Worm (Caenorhabditis elegans): ENCODE measurements around the gene F08G2.5.
A peak's percentile ranks its signal among the peaks of the same experiment; 100 is the strongest.

Gene F08G2.5

DNA sequence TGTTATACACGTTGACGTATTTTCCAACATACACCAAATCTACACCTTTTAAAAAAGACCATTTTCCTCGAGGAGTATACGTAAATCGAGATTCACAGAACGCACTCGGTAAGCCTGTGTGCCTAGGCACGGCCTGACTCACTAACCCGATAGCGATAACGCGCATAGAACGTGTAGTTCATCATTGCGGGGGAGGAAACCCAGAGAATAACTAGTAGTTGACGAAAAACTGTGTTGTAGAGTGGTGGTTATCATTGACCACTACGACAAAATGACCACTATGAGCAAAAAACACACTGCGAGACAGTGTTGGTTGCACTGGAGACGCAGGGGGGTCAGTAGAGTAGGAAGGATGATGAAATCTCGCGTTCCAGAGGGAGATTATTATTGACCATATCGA, 26.4 kb upstream of the F08G2.5 start:
- TF ChIP-seq sea-1 (GFP tag; conservative IDR thresholded peaks at IDR 0.05) (0 out of 2 replicates have a peak, but pooled peaks have one; percentile 7), ama-1 (optimal IDR thresholded peaks at IDR 0.05) (no peak)

DNA sequence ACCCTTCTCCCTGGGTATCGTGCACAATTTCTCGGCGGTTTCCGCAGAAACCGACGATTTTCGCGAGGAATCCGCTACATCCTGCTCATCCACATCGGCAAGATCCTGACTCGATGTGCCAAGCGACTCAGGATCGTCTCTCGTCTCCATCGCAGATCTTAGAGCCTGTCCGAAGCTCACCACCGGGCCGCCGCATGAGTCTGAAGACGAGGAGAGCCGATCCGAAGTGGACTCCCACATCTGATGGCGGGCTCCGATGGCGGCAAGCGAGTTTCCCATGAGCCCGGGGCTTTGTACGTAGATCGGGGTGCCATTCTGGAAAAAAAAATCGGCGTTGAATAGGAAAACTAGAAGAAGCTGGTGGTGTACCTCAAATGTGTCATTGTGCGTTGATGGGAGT, 24.9 kb upstream of the F08G2.5 start:
- TF ChIP-seq aly-1 (tag; optimal IDR thresholded peaks at IDR 0.05) (no peak), scrt-1 (GFP tag; IDR thresholded peaks at IDR 0.05) (no peak), tbx-37 (GFP tag; conservative IDR thresholded peaks at IDR 0.05) (no peak)

- TF ChIP-seq hmbx-1 (tag; optimal IDR thresholded peaks at IDR 0.05), result no peak
- TF ChIP-seq F13C5.2 (tag; optimal IDR thresholded peaks at IDR 0.05), result no peak
- no peak for TF ChIP-seq tbx-37 (GFP tag; conservative IDR thresholded peaks at IDR 0.05)
- no peak for TF ChIP-seq pes-1 (GFP tag; IDR thresholded peaks at IDR 0.05)
- TF ChIP-seq B0310.2 (tag; optimal IDR thresholded peaks at IDR 0.05), result no peak
- TF ChIP-seq ets-7 (tag; optimal IDR thresholded peaks at IDR 0.05), result no peak
- no peak for TF ChIP-seq hnd-1 (tag; optimal IDR thresholded peaks at IDR 0.05)
- no peak for TF ChIP-seq ama-1 (optimal IDR thresholded peaks at IDR 0.05)
- TF ChIP-seq aly-1 (tag; optimal IDR thresholded peaks at IDR 0.05), result no peak
- TF ChIP-seq hmg-4 (GFP tag; optimal IDR thresholded peaks at IDR 0.05), result no peak
- no peak for TF ChIP-seq tra-4 (tag; optimal IDR thresholded peaks at IDR 0.05)
- TF ChIP-seq flt-1 (GFP tag; IDR thresholded peaks at IDR 0.05), result no peak
- TF ChIP-seq ceh-36 (tag; optimal IDR thresholded peaks at IDR 0.05), result no peak
- no peak for TF ChIP-seq scrt-1 (GFP tag; IDR thresholded peaks at IDR 0.05)
- TF ChIP-seq tbx-11 (GFP tag; IDR thresholded peaks at IDR 0.05), result no peak
- TF ChIP-seq ceh-13 (GFP tag; optimal IDR thresholded peaks at IDR 0.05), result no peak
- TF ChIP-seq sea-1 (GFP tag; conservative IDR thresholded peaks at IDR 0.05), result no peak
These were observed 21.9 kb upstream of the F08G2.5 start for ce11 chrII:13855352-13855751.

DNA sequence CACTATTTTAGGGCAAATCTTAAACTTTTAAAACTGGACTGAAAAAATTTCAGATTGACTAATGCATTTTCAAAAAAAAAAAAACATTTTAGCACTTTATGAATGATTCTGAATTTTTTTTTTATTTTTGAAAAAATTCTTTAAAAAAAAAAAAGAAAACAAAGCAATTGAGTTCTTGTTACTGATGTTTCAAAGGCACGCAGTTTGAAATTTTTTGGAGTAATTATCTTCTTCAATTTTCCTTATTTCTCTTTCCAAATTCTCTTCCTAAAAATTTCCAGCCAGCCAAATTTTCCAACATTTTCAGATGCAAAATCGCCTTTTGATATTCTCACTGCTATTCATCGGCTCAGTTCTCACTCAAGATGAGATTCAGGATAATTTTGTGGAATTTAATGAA, 18.6 kb upstream of the F08G2.5 start, which contains the start of gene F08G2.8:
F08G2.8 (plus strand) TSS at position 301 of the 400 bp plus-strand sequence.
- TF ChIP-seq tbx-11 (GFP tag; IDR thresholded peaks at IDR 0.05) (no peak), tra-4 (tag; optimal IDR thresholded peaks at IDR 0.05) (no peak), hmbx-1 (tag; optimal IDR thresholded peaks at IDR 0.05) (no peak), ceh-36 (tag; optimal IDR thresholded peaks at IDR 0.05) (no peak), scrt-1 (GFP tag; IDR thresholded peaks at IDR 0.05) (no peak), tbx-37 (GFP tag; conservative IDR thresholded peaks at IDR 0.05) (no peak), pes-1 (GFP tag; IDR thresholded peaks at IDR 0.05) (no peak), aly-1 (tag; optimal IDR thresholded peaks at IDR 0.05) (no peak), flt-1 (GFP tag; IDR thresholded peaks at IDR 0.05) (no peak), B0310.2 (tag; optimal IDR thresholded peaks at IDR 0.05) (no peak), hnd-1 (tag; optimal IDR thresholded peaks at IDR 0.05) (no peak), sea-1 (GFP tag; conservative IDR thresholded peaks at IDR 0.05) (no peak), F13C5.2 (tag; optimal IDR thresholded peaks at IDR 0.05) (no peak), ceh-13 (GFP tag; optimal IDR thresholded peaks at IDR 0.05) (no peak)

ce11 chrII:13847366-13847765, 13.9 kb upstream of the F08G2.5 start:
- no peak for TF ChIP-seq ama-1 (optimal IDR thresholded peaks at IDR 0.05)
- TF ChIP-seq tbx-11 (GFP tag; IDR thresholded peaks at IDR 0.05), result no peak
- TF ChIP-seq aly-1 (tag; optimal IDR thresholded peaks at IDR 0.05), result no peak
- TF ChIP-seq B0310.2 (tag; optimal IDR thresholded peaks at IDR 0.05), result no peak
- TF ChIP-seq sea-1 (GFP tag; conservative IDR thresholded peaks at IDR 0.05), result no peak
- peak; percentile 66 for TF ChIP-seq hmg-4 (GFP tag; optimal IDR thresholded peaks at IDR 0.05)
- peak; percentile 41; the same call in 1 of the 2 replicates for TF ChIP-seq flt-1 (GFP tag; IDR thresholded peaks at IDR 0.05)
- TF ChIP-seq ceh-36 (tag; optimal IDR thresholded peaks at IDR 0.05), result no peak
- TF ChIP-seq tbx-37 (GFP tag; conservative IDR thresholded peaks at IDR 0.05), result no peak
- TF ChIP-seq ceh-13 (GFP tag; optimal IDR thresholded peaks at IDR 0.05), result no peak
- no peak for TF ChIP-seq tra-4 (tag; optimal IDR thresholded peaks at IDR 0.05)

DNA sequence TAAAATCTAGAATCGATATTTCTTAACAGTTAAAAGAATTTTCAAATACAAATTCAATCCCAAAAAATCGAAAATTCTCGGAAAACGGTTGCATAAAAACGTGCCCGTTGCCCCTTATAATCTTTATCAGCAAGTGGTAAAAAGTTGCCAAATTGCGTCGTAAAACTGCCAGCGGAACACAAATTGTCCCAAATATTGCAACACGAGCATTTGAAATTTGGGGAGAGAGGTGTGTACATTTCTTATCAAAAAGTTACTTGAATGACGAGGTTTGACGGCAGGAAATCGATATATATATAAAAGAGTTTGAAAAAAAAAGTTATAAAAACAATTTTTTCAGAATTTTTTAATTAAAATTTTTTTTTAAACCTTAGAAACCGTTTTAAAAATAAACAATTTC, 12.6 kb upstream of the F08G2.5 start:
- TF ChIP-seq flt-1 (GFP tag; IDR thresholded peaks at IDR 0.05) (no peak), hmbx-1 (tag; optimal IDR thresholded peaks at IDR 0.05) (no peak), B0310.2 (tag; optimal IDR thresholded peaks at IDR 0.05) (no peak), aly-1 (tag; optimal IDR thresholded peaks at IDR 0.05) (no peak), tbx-37 (GFP tag; conservative IDR thresholded peaks at IDR 0.05) (no peak), tra-4 (tag; optimal IDR thresholded peaks at IDR 0.05) (no peak), ama-1 (optimal IDR thresholded peaks at IDR 0.05) (no peak), ets-7 (tag; optimal IDR thresholded peaks at IDR 0.05) (no peak), tbx-11 (GFP tag; IDR thresholded peaks at IDR 0.05) (no peak), hmg-4 (GFP tag; optimal IDR thresholded peaks at IDR 0.05) (no peak), hnd-1 (tag; optimal IDR thresholded peaks at IDR 0.05) (no peak), ceh-13 (GFP tag; optimal IDR thresholded peaks at IDR 0.05) (no peak), scrt-1 (GFP tag; IDR thresholded peaks at IDR 0.05) (no peak), pes-1 (GFP tag; IDR thresholded peaks at IDR 0.05) (no peak), ceh-36 (tag; optimal IDR thresholded peaks at IDR 0.05) (no peak), sea-1 (GFP tag; conservative IDR thresholded peaks at IDR 0.05) (no peak), F13C5.2 (tag; optimal IDR thresholded peaks at IDR 0.05) (no peak)

DNA sequence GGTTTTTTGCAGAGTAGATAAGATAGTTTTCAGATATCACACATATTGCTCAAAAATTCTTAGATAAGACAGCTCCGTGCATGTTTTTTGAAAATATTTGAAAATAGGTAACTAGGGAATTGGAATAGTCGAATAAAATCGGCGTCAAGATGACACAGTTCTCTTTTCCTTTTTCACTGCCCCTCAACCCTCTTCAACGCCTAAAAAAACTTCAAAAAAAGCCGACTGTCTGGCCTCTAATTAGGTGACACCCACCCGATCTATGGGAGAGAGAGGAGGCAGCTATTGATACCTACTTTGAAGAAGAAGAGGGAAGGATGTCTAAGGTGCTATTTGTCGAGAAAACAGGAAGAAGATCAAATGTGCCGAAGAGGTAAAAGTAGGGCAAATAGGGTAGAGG, 8.9 kb upstream of the F08G2.5 start:
- TF ChIP-seq hmbx-1 (tag; optimal IDR thresholded peaks at IDR 0.05), result no peak
- no peak for TF ChIP-seq ceh-36 (tag; optimal IDR thresholded peaks at IDR 0.05)
- TF ChIP-seq B0310.2 (tag; optimal IDR thresholded peaks at IDR 0.05), result no peak
- TF ChIP-seq tra-4 (tag; optimal IDR thresholded peaks at IDR 0.05), result no peak
- no peak for TF ChIP-seq ama-1 (optimal IDR thresholded peaks at IDR 0.05)
- no peak for TF ChIP-seq pes-1 (GFP tag; IDR thresholded peaks at IDR 0.05)
- TF ChIP-seq ceh-13 (GFP tag; optimal IDR thresholded peaks at IDR 0.05), result no peak
- no peak for TF ChIP-seq F13C5.2 (tag; optimal IDR thresholded peaks at IDR 0.05)
- TF ChIP-seq tbx-11 (GFP tag; IDR thresholded peaks at IDR 0.05), result no peak
